Fruit fly (Drosophila melanogaster) whole organism, embryonic: ENCODE measurements around the gene Lamtor5.

Source experiments
- Adf1 ChIP-seq: fragments of 200-800 bp; sonication (Bioruptor generic); IDR thresholded peaks from 2 replicates; pipeline ENCODE4 v1.3.6; 2022; ENCODE audit warnings: missing biosample characterization, missing genetic modification characterization
- CG10209 ChIP-seq: fragments of 200-800 bp; sonication (Bioruptor generic); optimal IDR thresholded peaks from 3 replicates; lab custom pipeline; 2017; ENCODE audit warnings: missing biosample characterization, mild to moderate bottlenecking, missing genetic modification characterization, missing genetic modification reagents
- CG10366 ChIP-seq: fragments of 200-800 bp; sonication (Bioruptor generic); IDR thresholded peaks from 2 replicates; pipeline ENCODE4 v1.3.6; 2022; ENCODE audit warnings: missing biosample characterization, missing genetic modification characterization
- CG10979 ChIP-seq: fragments of 200-800 bp; sonication (Bioruptor generic); optimal IDR thresholded peaks from 2 replicates; lab custom pipeline; 2018; ENCODE audit warnings: missing biosample characterization, mild to moderate bottlenecking, missing genetic modification characterization, moderate library complexity
- CG11085 ChIP-seq: fragments of 200-800 bp; sonication (Bioruptor generic); IDR thresholded peaks from 2 replicates; pipeline ENCODE4 v1.3.6; 2022; ENCODE audit warnings: missing biosample characterization, missing genetic modification characterization
- CG11560 ChIP-seq: fragments of 200-800 bp; sonication (Bioruptor generic); IDR thresholded peaks from 3 replicates; pipeline ENCODE4 v1.3.6; 2022; ENCODE audit warnings: missing biosample characterization, missing genetic modification characterization
- CG1233 ChIP-seq: fragments of 200-800 bp; sonication (Bioruptor generic); optimal IDR thresholded peaks from 4 replicates; lab custom pipeline; 2018; ENCODE audit warnings: missing biosample characterization, mild to moderate bottlenecking, missing genetic modification characterization
- CG1529 ChIP-seq: fragments of 200-800 bp; sonication (Bioruptor generic); optimal IDR thresholded peaks from 3 replicates; lab custom pipeline; 2018; ENCODE audit warnings: missing biosample characterization, missing genetic modification characterization
- CG1603 ChIP-seq: fragments of 200-800 bp; sonication (Bioruptor generic); optimal IDR thresholded peaks from 2 replicates; lab custom pipeline; 2019; ENCODE audit warnings: missing biosample characterization, mild to moderate bottlenecking, missing genetic modification characterization, moderate library complexity
- CG16779 ChIP-seq: fragments of 200-800 bp; sonication (Bioruptor generic); IDR thresholded peaks from 2 replicates; pipeline ENCODE4 v1.3.6; 2022; ENCODE audit warnings: missing biosample characterization, missing genetic modification characterization
- CG16863 ChIP-seq: fragments of 200-800 bp; sonication (Bioruptor generic); optimal IDR thresholded peaks from 3 replicates; lab custom pipeline; 2016; ENCODE audit warnings: missing biosample characterization, missing genetic modification characterization
- CG2889 ChIP-seq: fragments of 200-800 bp; sonication (Bioruptor generic); IDR thresholded peaks from 3 replicates; pipeline ENCODE4 v1.3.6; 2022; ENCODE audit warnings: missing biosample characterization, missing genetic modification characterization
- CG4360 ChIP-seq: fragments of 200-800 bp; sonication (Bioruptor generic); IDR thresholded peaks from 2 replicates; pipeline ENCODE4 v1.3.6; 2022; ENCODE audit warnings: missing biosample characterization, missing genetic modification characterization
- CG5180 ChIP-seq: fragments of 200-800 bp; sonication (Bioruptor generic); optimal IDR thresholded peaks from 3 replicates; lab custom pipeline; 2017; ENCODE audit warnings: missing biosample characterization, missing genetic modification characterization, mild to moderate bottlenecking, moderate library complexity, missing genetic modification reagents
- CG5953 ChIP-seq: fragments of 200-800 bp; sonication (Bioruptor generic); IDR thresholded peaks from 2 replicates; pipeline ENCODE4 v1.3.6; 2022; ENCODE audit warnings: missing biosample characterization, missing genetic modification characterization
- CG6683 ChIP-seq: fragments of 200-800 bp; sonication (Bioruptor generic); optimal IDR thresholded peaks from 2 replicates; lab custom pipeline; 2017; ENCODE audit warnings: missing biosample characterization, mild to moderate bottlenecking, missing genetic modification characterization, missing genetic modification reagents
- CG7357 ChIP-seq: fragments of 200-800 bp; sonication (Bioruptor generic); IDR thresholded peaks from 3 replicates; pipeline ENCODE4 v1.3.6; 2022; ENCODE audit warnings: missing biosample characterization, missing genetic modification characterization
- CG9932 ChIP-seq: fragments of 200-800 bp; sonication (Bioruptor generic); IDR thresholded peaks from 2 replicates; pipeline ENCODE4 v1.3.6; 2022; ENCODE audit warnings: missing biosample characterization, missing genetic modification characterization
- D ChIP-seq, 2 experiments: fragments of 200-800 bp in 1 of 2; fragments of >200 bp in 1 of 2; sonication (Bioruptor generic) in 1 of 2; optimal IDR thresholded peaks; 2 replicates in 1 of 2; 3 replicates in 1 of 2; lab custom pipeline; 2017; ENCODE audit warnings: mild to moderate bottlenecking in 1 of 2, missing biosample characterization in 1 of 2, missing genetic modification characterization in 1 of 2, missing genetic modification reagents in 1 of 2
- Dfd ChIP-seq, 2 experiments: fragments of >200 bp; optimal IDR thresholded peaks; 2 replicates each; lab custom pipeline; 2017; ENCODE audit warnings: missing biosample characterization in 2 of 2, missing genetic modification characterization in 2 of 2
- Dip2 ChIP-seq: fragments of 200-800 bp; sonication (Bioruptor generic); IDR thresholded peaks from 2 replicates; pipeline ENCODE4 v1.3.6; 2022; ENCODE audit warnings: missing biosample characterization, missing genetic modification characterization
- Dll ChIP-seq: fragments of 200-800 bp; sonication (Bioruptor generic); IDR thresholded peaks from 4 replicates; pipeline ENCODE4 v1.3.6; 2022; ENCODE audit warnings: missing biosample characterization, missing genetic modification characterization; ENCODE audit not compliant: partially characterized antibody
- Dp ChIP-seq: fragments of 200-800 bp; sonication (Bioruptor generic); optimal IDR thresholded peaks from 2 replicates; lab custom pipeline; 2018; ENCODE audit warnings: missing biosample characterization, mild to moderate bottlenecking, missing genetic modification characterization, moderate library complexity
- Dref ChIP-seq: fragments of 200-800 bp; sonication (Bioruptor generic); IDR thresholded peaks from 2 replicates; pipeline ENCODE4 v1.3.6; 2022; ENCODE audit warnings: missing biosample characterization, missing genetic modification characterization
- ERR ChIP-seq: fragments of 200-800 bp; sonication (Bioruptor generic); optimal IDR thresholded peaks from 2 replicates; lab custom pipeline; 2016; ENCODE audit warnings: missing biosample characterization, missing genetic modification characterization
- H2.0 ChIP-seq: fragments of 200-800 bp; sonication (Bioruptor generic); IDR thresholded peaks from 2 replicates; pipeline ENCODE4 v1.3.6; 2022; ENCODE audit warnings: missing biosample characterization, missing genetic modification characterization
- HLH4C ChIP-seq: fragments of 200-800 bp; sonication (Bioruptor generic); IDR thresholded peaks from 3 replicates; pipeline ENCODE4 v1.3.6; 2022; ENCODE audit warnings: missing biosample characterization, missing genetic modification characterization; ENCODE audit not compliant: partially characterized antibody
- HLHmδ ChIP-seq: fragments of 200-800 bp; sonication (Bioruptor generic); optimal IDR thresholded peaks from 2 replicates; lab custom pipeline; 2018; ENCODE audit warnings: missing biosample characterization, mild to moderate bottlenecking, missing genetic modification characterization, moderate library complexity
- HmgD ChIP-seq: fragments of 200-800 bp; sonication (Bioruptor generic); optimal IDR thresholded peaks from 3 replicates; lab custom pipeline; 2016; ENCODE audit warnings: missing biosample characterization, missing genetic modification characterization
- HmgZ ChIP-seq: fragments of 200-800 bp; sonication (Bioruptor generic); optimal IDR thresholded peaks from 2 replicates; lab custom pipeline; 2018; ENCODE audit warnings: missing biosample characterization, mild to moderate bottlenecking, missing genetic modification characterization
- Hr51 ChIP-seq, 2 experiments: fragments of 200-800 bp; sonication (Bioruptor generic); optimal IDR thresholded peaks; 2 replicates in 1 of 2; 3 replicates in 1 of 2; lab custom pipeline; 2016 to 2018; ENCODE audit warnings: missing biosample characterization in 2 of 2, missing genetic modification characterization in 2 of 2, mild to moderate bottlenecking in 1 of 2, moderate library complexity in 1 of 2
- Opbp ChIP-seq: fragments of 200-800 bp; sonication (Bioruptor generic); IDR thresholded peaks from 3 replicates; pipeline ENCODE4 v1.3.6; 2022; ENCODE audit warnings: missing biosample characterization, missing genetic modification characterization; ENCODE audit not compliant: partially characterized antibody
- Xbp1 ChIP-seq: fragments of 200-800 bp; sonication (Bioruptor generic); optimal IDR thresholded peaks from 3 replicates; lab custom pipeline; 2016; ENCODE audit warnings: missing biosample characterization, mild to moderate bottlenecking, missing genetic modification characterization
- YL-1 ChIP-seq: fragments of 200-800 bp; sonication (Bioruptor generic); optimal IDR thresholded peaks from 3 replicates; lab custom pipeline; 2017; ENCODE audit warnings: missing biosample characterization, mild to moderate bottlenecking, missing genetic modification characterization
- ab ChIP-seq: fragments of 200-800 bp; sonication (Bioruptor generic); optimal IDR thresholded peaks from 2 replicates; lab custom pipeline; 2016; ENCODE audit warnings: missing biosample characterization, missing genetic modification characterization
- corto ChIP-seq: fragments of 200-800 bp; sonication (Bioruptor generic); optimal IDR thresholded peaks from 2 replicates; lab custom pipeline; 2016; ENCODE audit warnings: missing biosample characterization, mild to moderate bottlenecking, missing genetic modification characterization, moderate library complexity
- croc ChIP-seq: fragments of 200-800 bp; sonication (Bioruptor generic); conservative IDR thresholded peaks from 3 replicates; pipeline ENCODE4 v1.3.6; 2022; ENCODE audit warnings: missing biosample characterization, missing genetic modification characterization
- gsb ChIP-seq: fragments of 200-800 bp; sonication (Bioruptor generic); IDR thresholded peaks from 2 replicates; pipeline ENCODE4 v1.3.6; 2022; ENCODE audit warnings: missing biosample characterization, missing genetic modification characterization
- gt ChIP-seq: fragments of 200-800 bp; sonication (Bioruptor generic); IDR thresholded peaks from 2 replicates; pipeline ENCODE4 v1.3.6; 2022; ENCODE audit warnings: missing biosample characterization, missing genetic modification characterization
- ind ChIP-seq: fragments of 200-800 bp; sonication (Bioruptor generic); optimal IDR thresholded peaks from 3 replicates; lab custom pipeline; 2016; ENCODE audit warnings: missing biosample characterization, missing genetic modification characterization
- luna ChIP-seq: fragments of 200-800 bp; sonication (Bioruptor generic); optimal IDR thresholded peaks from 2 replicates; lab custom pipeline; 2016; ENCODE audit warnings: missing biosample characterization, missing genetic modification characterization
- nerfin-1 ChIP-seq: fragments of 200-800 bp; sonication (Bioruptor generic); optimal IDR thresholded peaks from 3 replicates; lab custom pipeline; 2019; ENCODE audit warnings: missing biosample characterization, mild to moderate bottlenecking, missing genetic modification characterization, moderate library complexity
- onecut ChIP-seq: fragments of 200-800 bp; sonication (Bioruptor generic); IDR thresholded peaks from 2 replicates; pipeline ENCODE4 v1.3.6; 2022; ENCODE audit warnings: missing biosample characterization, missing genetic modification characterization
- phol ChIP-seq: fragments of 200-800 bp; sonication (Bioruptor generic); optimal IDR thresholded peaks from 3 replicates; lab custom pipeline; 2018; ENCODE audit warnings: missing biosample characterization, mild to moderate bottlenecking, missing genetic modification characterization, moderate library complexity
- ssp ChIP-seq: fragments of 200-800 bp; sonication (Bioruptor generic); IDR thresholded peaks from 2 replicates; pipeline ENCODE4 v1.3.6; 2022; ENCODE audit warnings: missing biosample characterization, missing genetic modification characterization
- tll ChIP-seq, 2 experiments: fragments of 200-800 bp in 1 of 2; fragments of >200 bp in 1 of 2; sonication (Bioruptor generic) in 1 of 2; optimal IDR thresholded peaks; 2 replicates each; lab custom pipeline; 2017 to 2019; ENCODE audit warnings: missing biosample characterization in 2 of 2, missing genetic modification characterization in 2 of 2, mild to moderate bottlenecking in 1 of 2, moderate library complexity in 1 of 2
- tna ChIP-seq: fragments of 200-800 bp; sonication (Bioruptor generic); IDR thresholded peaks from 2 replicates; pipeline ENCODE4 v1.3.6; 2022; ENCODE audit warnings: missing biosample characterization, missing genetic modification characterization; ENCODE audit not compliant: partially characterized antibody
- unc-4 ChIP-seq: fragments of 200-800 bp; sonication (Bioruptor generic); IDR thresholded peaks from 2 replicates; pipeline ENCODE4 v1.3.6; 2022; ENCODE audit warnings: missing biosample characterization, missing genetic modification characterization; ENCODE audit not compliant: partially characterized antibody
- wdn ChIP-seq: fragments of 200-800 bp; sonication (Bioruptor generic); IDR thresholded peaks from 2 replicates; pipeline ENCODE4 v1.3.6; 2022; ENCODE audit warnings: missing biosample characterization, missing genetic modification characterization

Gene Lamtor5

DNA sequence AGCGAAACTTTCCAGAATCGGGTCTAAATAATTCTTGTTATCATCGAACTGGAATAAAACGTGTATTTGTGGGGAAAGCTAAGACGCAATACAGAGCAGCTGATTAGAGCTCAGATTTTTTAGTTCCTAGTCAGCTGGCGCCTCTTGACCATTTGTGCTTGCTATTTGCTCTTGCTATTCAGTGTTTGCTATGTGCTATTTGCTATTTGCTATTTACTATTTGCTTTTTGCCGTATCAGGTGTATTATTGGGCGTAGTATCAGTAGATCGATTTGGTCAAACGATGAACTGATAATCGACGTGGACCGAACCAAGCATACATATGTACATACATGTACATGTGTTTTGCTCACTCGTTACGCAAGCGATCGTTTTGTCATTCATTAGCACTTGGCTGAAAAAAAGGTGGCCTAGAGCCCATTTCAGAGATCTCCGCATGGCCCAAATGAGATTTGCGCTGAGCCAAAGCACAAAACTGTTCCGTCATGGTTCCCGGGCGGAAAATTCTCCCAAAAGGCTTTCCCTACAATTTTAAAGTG, 13.3 kb downstream of the Lamtor5 start (continued):
- TF ChIP-seq CG1233 (GFP tag; lab: Kevin White, UChicago) (peak; percentile 37), Dip2 (GFP tag; lab: Robert Waterston, UW) (no peak), corto (GFP tag; lab: Kevin White, UChicago) (no peak), CG11560 (no peak), CG7357 (no peak), CG9932 (GFP tag; lab: Robert Waterston, UW) (peak; percentile 35; the same call in 1 of the 2 replicates), CG1603 (tag; lab: Kevin White, UChicago) (peak; percentile 65), unc-4 (GFP tag; lab: Robert Waterston, UW) (no peak), CG16863 (peak; percentile 61), onecut (peak; percentile 19; the same call in 1 of the 2 replicates), ab (GFP tag; lab: Kevin White, UChicago) (no peak), HLH4C (GFP tag; lab: Robert Waterston, UW) (no peak), D (optimal IDR thresholded peaks at IDR 0.05; lab: Kevin White, UChicago) (no peak), D (GFP tag; optimal IDR thresholded peaks at IDR 0.05; lab: Kevin White, UChicago) (no peak), HmgD (no peak), luna (GFP tag; lab: Kevin White, UChicago) (no peak), Dref (GFP tag; lab: Robert Waterston, UW) (no peak), phol (no peak), Xbp1 (GFP tag; lab: Kevin White, UChicago) (no peak), Dll (GFP tag; lab: Robert Waterston, UW) (no peak), Opbp (no peak), gt (no peak), Adf1 (GFP tag; lab: Robert Waterston, UW) (no peak; the same call in 1 of the 2 replicates), HLHmδ (GFP tag; lab: Kevin White, UChicago) (no peak), Dp (GFP tag; lab: Kevin White, UChicago) (no peak), H2.0 (GFP tag; lab: Robert Waterston, UW) (no peak), ERR (GFP tag; lab: Kevin White, UChicago) (peak; percentile 11), CG10209 (GFP tag; lab: Kevin White, UChicago) (peak; percentile 61), gsb (GFP tag; lab: Robert Waterston, UW) (peak; percentile 49; the same call in 1 of the 2 replicates), wdn (GFP tag; lab: Robert Waterston, UW) (0 out of 2 replicates have a peak, but pooled peaks have one; percentile 36), tna (GFP tag; lab: Robert Waterston, UW) (no peak), CG1529 (GFP tag; lab: Kevin White, UChicago) (no peak), tll (GFP tag; optimal IDR thresholded peaks at IDR 0.05; lab: Kevin White, UChicago) (no peak), croc (GFP tag; lab: Robert Waterston, UW) (no peak), YL-1 (GFP tag; lab: Kevin White, UChicago) (no peak), CG4360 (GFP tag; lab: Robert Waterston, UW) (no peak), CG16779 (GFP tag; lab: Robert Waterston, UW) (0 out of 2 replicates have a peak, but pooled peaks have one; percentile 37), nerfin-1 (no peak), Dfd (GFP tag; optimal IDR thresholded peaks at IDR 0.05; lab: Kevin White, UChicago) (no peak), ind (GFP tag; lab: Kevin White, UChicago) (no peak), ssp (no peak), CG6683 (GFP tag; lab: Kevin White, UChicago) (no peak), CG2889 (no peak), CG5953 (GFP tag; lab: Robert Waterston, UW) (0 out of 2 replicates have a peak, but pooled peaks have one; percentile 31), CG5180 (peak; percentile 7), CG10366 (GFP tag; lab: Robert Waterston, UW) (peak; percentile 21; the same call in 1 of the 2 replicates), Hr51 (GFP tag; optimal IDR thresholded peaks at IDR 0.05; lab: Kevin White, UChicago) (peak in 1 of 2 experiments; percentile 7), HmgZ (tag; lab: Kevin White, UChicago) (peak; percentile 68), CG10979 (tag; lab: Kevin White, UChicago) (no peak), CG11085 (no peak)
